ENCODE assay signal across 3 worm cellular contexts in the genomic region with DNA sequence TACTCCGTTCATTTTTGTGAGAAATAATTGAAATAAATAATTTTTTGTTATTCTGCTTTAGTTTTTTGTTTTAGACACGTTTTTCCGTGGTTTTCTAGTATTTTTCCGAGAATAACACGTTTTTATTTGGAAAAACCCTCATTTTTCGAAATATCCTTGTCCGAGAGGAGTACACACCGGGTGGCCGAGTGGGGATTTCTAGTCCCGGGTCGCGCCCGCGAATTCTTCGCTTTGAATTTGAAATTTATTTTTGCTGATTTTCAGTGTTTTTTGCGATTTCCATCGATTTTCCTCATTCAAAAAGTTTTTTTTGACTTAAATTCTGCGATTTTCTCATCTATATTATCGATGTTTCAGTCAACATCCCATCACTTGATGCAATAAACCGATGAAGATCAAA.
TF ChIP-seq lines count a peak whose summit lies in the region.

Gene gly-9 (minus strand): TSS at position 27 of the 400 bp plus-strand sequence.
Gene mib-1 (minus strand): TSS at position 123 of the 400 bp plus-strand sequence.
Gene smc-3 (plus strand): TSS at position 351 of the 400 bp plus-strand sequence.

TF ChIP-seq in whole organism, L1 larva, 84 proteins besides CTCF, POLR2A, EP300 and RAD21 (continued from another document and continues in another):
- no peak for TF ChIP-seq ztf-4 (tag; optimal IDR thresholded peaks at IDR 0.05; lab: Kevin White, UChicago)
- peak; percentile 54 for TF ChIP-seq Y116A8C.19 (tag; optimal IDR thresholded peaks at IDR 0.05; lab: Kevin White, UChicago; ENCODE audit: borderline replicate concordance)
- TF ChIP-seq mdl-1 (tag; optimal IDR thresholded peaks at IDR 0.05; lab: Kevin White, UChicago), result peak in 1 of 2 experiments; percentile 51
- TF ChIP-seq pag-3 (tag; optimal IDR thresholded peaks at IDR 0.05; lab: Kevin White, UChicago; ENCODE audit: borderline replicate concordance, insufficient read depth), result no peak
- no peak for TF ChIP-seq nhr-84 (tag; optimal IDR thresholded peaks at IDR 0.05; lab: Kevin White, UChicago)
- TF ChIP-seq nhr-90 (tag; optimal IDR thresholded peaks at IDR 0.05; lab: Kevin White, UChicago; ENCODE audit: poor library complexity), result peak; percentile 91
- peak; percentile 90 for TF ChIP-seq irx-1 (tag; optimal IDR thresholded peaks at IDR 0.05; lab: Kevin White, UChicago)
- peak; percentile 29 for TF ChIP-seq ceh-8 (GFP tag; optimal IDR thresholded peaks at IDR 0.05; lab: Kevin White, UChicago)
- TF ChIP-seq nhr-237 (tag; optimal IDR thresholded peaks at IDR 0.05; lab: Kevin White, UChicago), result no peak
- peak; percentile 73 for TF ChIP-seq isw-1 (GFP tag; IDR thresholded peaks at IDR 0.05; lab: Robert Waterston, UW)
- peak; percentile 87 to 91 (median 88) for TF ChIP-seq dpl-1 (GFP tag; optimal IDR thresholded peaks at IDR 0.05; lab: Kevin White, UChicago)
- TF ChIP-seq tbx-2 (tag; optimal IDR thresholded peaks at IDR 0.05; lab: Kevin White, UChicago), result peak; percentile 92
- peak; percentile 45 for TF ChIP-seq elt-2 (tag; optimal IDR thresholded peaks at IDR 0.05; lab: Kevin White, UChicago)
- TF ChIP-seq mab-9 (GFP tag; IDR thresholded peaks at IDR 0.05; lab: Robert Waterston, UW), result peak; percentile 73
- TF ChIP-seq egl-27 (tag; optimal IDR thresholded peaks at IDR 0.05; lab: Kevin White, UChicago), result no peak
- TF ChIP-seq aly-2 (tag; optimal IDR thresholded peaks at IDR 0.05; lab: Kevin White, UChicago), result no peak
- no peak for TF ChIP-seq nhr-12 (tag; optimal IDR thresholded peaks at IDR 0.05; lab: Kevin White, UChicago)
- TF ChIP-seq lin-15B (tag; optimal IDR thresholded peaks at IDR 0.05; lab: Kevin White, UChicago), result peak; percentile 70
- peak in 1 of 6 experiments; percentile 36 for TF ChIP-seq elt-3 (tag; optimal IDR thresholded peaks at IDR 0.05; lab: Kevin White, UChicago)
- TF ChIP-seq alr-1 (tag; optimal IDR thresholded peaks at IDR 0.05; lab: Kevin White, UChicago; ENCODE audit: borderline replicate concordance), result no peak
- TF ChIP-seq mep-1 (tag; optimal IDR thresholded peaks at IDR 0.05; lab: Kevin White, UChicago), result peak; percentile 84
- TF ChIP-seq hlh-4 (tag; optimal IDR thresholded peaks at IDR 0.05; lab: Kevin White, UChicago), result peak; percentile 33
- TF ChIP-seq swsn-7 (tag; optimal IDR thresholded peaks at IDR 0.05; lab: Kevin White, UChicago), result peak; percentile 81
- TF ChIP-seq hlh-17 (GFP tag; optimal IDR thresholded peaks at IDR 0.05; lab: Kevin White, UChicago; ENCODE audit: borderline replicate concordance), result no peak
- peak; percentile 50; the same call in 1 of the 2 replicates for TF ChIP-seq ceh-88 (GFP tag; IDR thresholded peaks at IDR 0.05; lab: Robert Waterston, UW)
- TF ChIP-seq lin-14 (GFP tag; optimal IDR thresholded peaks at IDR 0.05; lab: Kevin White, UChicago), result no peak
- TF ChIP-seq lin-13 (GFP tag; optimal IDR thresholded peaks at IDR 0.05; lab: Kevin White, UChicago), result peak; percentile 76
- TF ChIP-seq nhr-28 (tag; optimal IDR thresholded peaks at IDR 0.05; lab: Kevin White, UChicago), result no peak
- TF ChIP-seq vab-15 (tag; optimal IDR thresholded peaks at IDR 0.05; lab: Kevin White, UChicago), result peak; percentile 59
- no peak for TF ChIP-seq zag-1 (tag; optimal IDR thresholded peaks at IDR 0.05; lab: Kevin White, UChicago)
- TF ChIP-seq unc-30 (tag; optimal IDR thresholded peaks at IDR 0.05; lab: Kevin White, UChicago), result no peak
- peak; percentile 96 for TF ChIP-seq lir-3 (tag; optimal IDR thresholded peaks at IDR 0.05; lab: Kevin White, UChicago; ENCODE audit: poor library complexity)
- TF ChIP-seq unc-130 (tag; optimal IDR thresholded peaks at IDR 0.05; lab: Kevin White, UChicago), result no peak
- TF ChIP-seq grh-1 (GFP tag; IDR thresholded peaks at IDR 0.05; lab: Robert Waterston, UW), result no peak
- no peak for TF ChIP-seq C34B4.2 (tag; optimal IDR thresholded peaks at IDR 0.05; lab: Kevin White, UChicago)
- TF ChIP-seq C16A3.4 (tag; optimal IDR thresholded peaks at IDR 0.05; lab: Kevin White, UChicago), result peak; percentile 9
- TF ChIP-seq ets-5 (GFP tag; IDR thresholded peaks at IDR 0.05; lab: Robert Waterston, UW), result no peak
- TF ChIP-seq nhr-71 (tag; optimal IDR thresholded peaks at IDR 0.05; lab: Kevin White, UChicago), result peak; percentile 90
- TF ChIP-seq nhr-19 (GFP tag; conservative IDR thresholded peaks at IDR 0.05; lab: Robert Waterston, UW), result peak; percentile 78
- peak; percentile 90 for TF ChIP-seq pax-3 (tag; optimal IDR thresholded peaks at IDR 0.05; lab: Kevin White, UChicago)
- peak; percentile 94 for TF ChIP-seq nhr-85 (tag; lab: Kevin White, UChicago)

TF ChIP-seq in whole organism, L3 larva, 47 proteins besides CTCF, POLR2A, EP300 and RAD21 (continued from another document):
- TF ChIP-seq ceh-28 (tag; optimal IDR thresholded peaks at IDR 0.05; lab: Kevin White, UChicago) (no peak), nhr-77 (tag; optimal IDR thresholded peaks at IDR 0.05; lab: Kevin White, UChicago) (no peak), nhr-28 (tag; optimal IDR thresholded peaks at IDR 0.05; lab: Kevin White, UChicago) (no peak), elt-2 (tag; optimal IDR thresholded peaks at IDR 0.05; lab: Kevin White, UChicago) (no peak), nhr-43 (tag; optimal IDR thresholded peaks at IDR 0.05; lab: Kevin White, UChicago; ENCODE audit: poor library complexity, severe bottlenecking) (no peak), ztf-11 (tag; optimal IDR thresholded peaks at IDR 0.05; lab: Kevin White, UChicago) (no peak), ztf-4 (tag; optimal IDR thresholded peaks at IDR 0.05; lab: Kevin White, UChicago) (no peak), ceh-9 (tag; optimal IDR thresholded peaks at IDR 0.05; lab: Kevin White, UChicago) (no peak), unc-39 (tag; optimal IDR thresholded peaks at IDR 0.05; lab: Kevin White, UChicago) (no peak), tbx-2 (tag; optimal IDR thresholded peaks at IDR 0.05; lab: Kevin White, UChicago) (no peak), ZK546.5 (tag; optimal IDR thresholded peaks at IDR 0.05; lab: Kevin White, UChicago) (no peak), aly-2 (tag; optimal IDR thresholded peaks at IDR 0.05; lab: Kevin White, UChicago) (no peak), nhr-23 (tag; optimal IDR thresholded peaks at IDR 0.05; lab: Kevin White, UChicago) (peak; percentile 78), R02D3.7 (tag; optimal IDR thresholded peaks at IDR 0.05; lab: Kevin White, UChicago) (no peak), egl-5 (tag; optimal IDR thresholded peaks at IDR 0.05; lab: Kevin White, UChicago) (peak; percentile 45), nfya-1 (tag; optimal IDR thresholded peaks at IDR 0.05; lab: Kevin White, UChicago; ENCODE audit: insufficient read depth) (peak; percentile 67), mml-1 (tag; optimal IDR thresholded peaks at IDR 0.05; lab: Kevin White, UChicago) (no peak), lin-39 (tag; optimal IDR thresholded peaks at IDR 0.05; lab: Kevin White, UChicago) (peak; percentile 52), elt-1 (tag; optimal IDR thresholded peaks at IDR 0.05; lab: Kevin White, UChicago) (no peak), fkh-10 (GFP tag; optimal IDR thresholded peaks at IDR 0.05; lab: Kevin White, UChicago) (no peak), daf-12 (tag; optimal IDR thresholded peaks at IDR 0.05; lab: Kevin White, UChicago) (no peak), snpc-4 (tag; optimal IDR thresholded peaks at IDR 0.05; lab: Kevin White, UChicago) (peak; percentile 35), egl-27 (tag; optimal IDR thresholded peaks at IDR 0.05; lab: Kevin White, UChicago) (no peak), lsy-12 (tag; optimal IDR thresholded peaks at IDR 0.05; lab: Kevin White, UChicago) (no peak), elt-3 (tag; optimal IDR thresholded peaks at IDR 0.05; lab: Kevin White, UChicago) (no peak), nhr-12 (tag; optimal IDR thresholded peaks at IDR 0.05; lab: Kevin White, UChicago) (no peak), nhr-25 (tag; optimal IDR thresholded peaks at IDR 0.05; lab: Kevin White, UChicago) (peak; percentile 46)

TF ChIP-seq in whole organism, young adult, 124 proteins besides CTCF, POLR2A, EP300 and RAD21 (continued from another document):
- TF ChIP-seq nhr-120 (GFP tag; IDR thresholded peaks at IDR 0.05; lab: Robert Waterston, UW) (no peak), dpff-1 (tag; optimal IDR thresholded peaks at IDR 0.05; lab: Kevin White, UChicago) (no peak), hmg-1.2 (GFP tag; IDR thresholded peaks at IDR 0.05; lab: Robert Waterston, UW) (peak; percentile 24; the same call in 1 of the 2 replicates), dpl-1 (GFP tag; optimal IDR thresholded peaks at IDR 0.05; lab: Kevin White, UChicago) (peak; percentile 59), attf-3 (GFP tag; conservative IDR thresholded peaks at IDR 0.05; lab: Robert Waterston, UW) (0 out of 2 replicates have a peak, but pooled peaks have one; percentile 7), attf-5 (GFP tag; optimal IDR thresholded peaks at IDR 0.05; lab: Kevin White, UChicago) (no peak), ZK185.1 (tag; optimal IDR thresholded peaks at IDR 0.05; lab: Kevin White, UChicago; ENCODE audit: poor library complexity, severe bottlenecking) (no peak), madf-10 (tag; optimal IDR thresholded peaks at IDR 0.05; lab: Kevin White, UChicago) (peak; percentile 84), him-1 (tag; optimal IDR thresholded peaks at IDR 0.05; lab: Kevin White, UChicago) (no peak), lin-54 (GFP tag; optimal IDR thresholded peaks at IDR 0.05; lab: Kevin White, UChicago) (peak; percentile 87), unc-130 (GFP tag; optimal IDR thresholded peaks at IDR 0.05; lab: Kevin White, UChicago) (peak; percentile 71), K11D2.4 (GFP tag; IDR thresholded peaks at IDR 0.05; lab: Robert Waterston, UW) (no peak), let-526 (GFP tag; IDR thresholded peaks at IDR 0.05; lab: Robert Waterston, UW) (0 out of 2 replicates have a peak, but pooled peaks have one; percentile 59), sdz-38 (tag; optimal IDR thresholded peaks at IDR 0.05; lab: Kevin White, UChicago) (no peak), xnd-1 (tag; optimal IDR thresholded peaks at IDR 0.05; lab: Kevin White, UChicago) (peak; percentile 3), dox-1 (GFP tag; IDR thresholded peaks at IDR 0.05; lab: Robert Waterston, UW) (peak; percentile 74), ceh-100 (GFP tag; IDR thresholded peaks at IDR 0.05; lab: Robert Waterston, UW) (peak; percentile 69)
TF ChIP-seq in whole organism, young adult: peak in this region for 33.
